Worm (Caenorhabditis elegans): ENCODE data around the gene W06G6.9.
A peak's percentile ranks its signal among the peaks of the same experiment; 100 is the strongest.
"Not testable (repeated sequence)": the region's sequence is repeated elsewhere in the genome, so short reads cannot be mapped to it uniquely, and the experiment has no call there.

The W06G6.9 gene

ce11 chrV:16654242-16654641 lies 8.0 kb upstream of the W06G6.9 start, which contains the start of gene W06G6.15:
Gene W06G6.15 (plus strand): TSS chrV:16654542.
- not testable (repeated sequence) for TF ChIP-seq hmg-11 (tag; optimal IDR thresholded peaks at IDR 0.05); zag-1 (tag; optimal IDR thresholded peaks at IDR 0.05); nhr-43 (tag; optimal IDR thresholded peaks at IDR 0.05; ENCODE audit: poor library complexity, severe bottlenecking)

- not testable (repeated sequence) for TF ChIP-seq aly-2 (tag; optimal IDR thresholded peaks at IDR 0.05); unc-62 (GFP tag; optimal IDR thresholded peaks at IDR 0.05); daf-12 (tag; optimal IDR thresholded peaks at IDR 0.05)
Observed at ce11 chrV:16649200-16649599, 2.9 kb upstream of the W06G6.9 start, which contains the start of gene W06G6.11. Gene W06G6.11 (minus strand): TSS chrV:16649300.

- TF ChIP-seq elt-1 (tag; optimal IDR thresholded peaks at IDR 0.05) (no peak), unc-62 (GFP tag; optimal IDR thresholded peaks at IDR 0.05) (no peak), elt-2 (tag; optimal IDR thresholded peaks at IDR 0.05) (peak; percentile 12)
Observed at ce11 chrV:16648317-16649018, 2.2 kb upstream of the W06G6.9 start, which contains the start of gene W06G6.20. Gene W06G6.20 (minus strand): TSS chrV:16648367.

ce11 chrV:16647093-16647492 lies 821 bp upstream of the W06G6.9 start, which contains the start of gene W06G6.10:
Gene W06G6.10 (minus strand): TSS chrV:16647193.
- TF ChIP-seq elt-1 (tag; optimal IDR thresholded peaks at IDR 0.05) (no peak), nhr-67 (tag; optimal IDR thresholded peaks at IDR 0.05) (no peak), snpc-4 (tag; optimal IDR thresholded peaks at IDR 0.05) (no peak), elt-2 (tag; optimal IDR thresholded peaks at IDR 0.05) (no peak), R02D3.7 (tag; optimal IDR thresholded peaks at IDR 0.05) (no peak), nhr-23 (tag; optimal IDR thresholded peaks at IDR 0.05) (no peak), pqm-1 (tag; optimal IDR thresholded peaks at IDR 0.05) (no peak)

- TF ChIP-seq fkh-10 (GFP tag; optimal IDR thresholded peaks at IDR 0.05) (no peak), elt-2 (tag; optimal IDR thresholded peaks at IDR 0.05) (peak; percentile 11)
Observed at ce11 chrV:16645201-16645940, 901 bp downstream of the W06G6.9 start, which contains the start of gene W06G6.17. Gene W06G6.17 (minus strand): TSS chrV:16645251.

ce11 chrV:16643558-16643957 lies 2.7 kb downstream of the W06G6.9 start, which contains the start of gene srw-77:
Gene srw-77 (minus strand): TSS chrV:16643658.
- TF ChIP-seq aly-2 (tag; optimal IDR thresholded peaks at IDR 0.05): no peak

- TF ChIP-seq elt-2 (tag; optimal IDR thresholded peaks at IDR 0.05): peak; percentile 32
- TF ChIP-seq egl-27 (tag; optimal IDR thresholded peaks at IDR 0.05): no peak
- TF ChIP-seq ztf-4 (tag; optimal IDR thresholded peaks at IDR 0.05): no peak
Observed at ce11 chrV:16640366-16640765, 5.9 kb downstream of the W06G6.9 start.

DNA sequence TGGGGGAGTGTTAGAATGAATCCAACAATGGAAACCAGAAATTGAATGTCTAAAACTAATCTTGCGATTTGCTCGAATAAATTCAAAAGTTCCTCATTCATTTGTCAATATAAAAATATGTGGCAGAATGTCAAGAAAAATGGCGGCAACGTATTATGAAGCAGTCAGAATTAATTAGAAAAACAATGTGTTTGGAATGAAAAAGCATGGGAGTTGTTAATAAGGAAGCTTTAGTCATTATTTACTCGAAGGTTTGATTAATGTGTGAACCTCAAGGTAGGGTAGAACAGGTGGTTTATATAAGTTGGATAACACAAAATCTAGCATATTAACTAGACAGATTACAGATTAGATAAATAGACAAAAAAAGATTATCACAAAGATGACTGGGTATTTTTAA lies 8.1 kb downstream of the W06G6.9 start, which contains the start of gene srw-76:
srw-76 (minus strand) TSS at position 101 of the 400 bp plus-strand sequence.
- no peak for TF ChIP-seq nhr-23 (tag; optimal IDR thresholded peaks at IDR 0.05)
- no peak for TF ChIP-seq nhr-25 (tag; optimal IDR thresholded peaks at IDR 0.05)
- no peak for TF ChIP-seq nhr-77 (tag; optimal IDR thresholded peaks at IDR 0.05)
- TF ChIP-seq egl-27 (tag; optimal IDR thresholded peaks at IDR 0.05): no peak
- TF ChIP-seq fkh-2 (tag; optimal IDR thresholded peaks at IDR 0.05): no peak
- TF ChIP-seq jun-1 (tag; optimal IDR thresholded peaks at IDR 0.05): no peak
- no peak for TF ChIP-seq nhr-43 (tag; optimal IDR thresholded peaks at IDR 0.05; ENCODE audit: poor library complexity, severe bottlenecking)
- no peak for TF ChIP-seq pqm-1 (tag; optimal IDR thresholded peaks at IDR 0.05)
- TF ChIP-seq skn-1 (tag; optimal IDR thresholded peaks at IDR 0.05): no peak

- peak; percentile 28 for TF ChIP-seq elt-2 (tag; optimal IDR thresholded peaks at IDR 0.05)
- TF ChIP-seq pqm-1 (tag; optimal IDR thresholded peaks at IDR 0.05): no peak
Observed at ce11 chrV:16635911-16636310, 10.4 kb downstream of the W06G6.9 start, which contains the start of gene mltn-11. Gene mltn-11 (plus strand): TSS chrV:16636186.
